Worm (Caenorhabditis elegans) whole organism, young adult: ENCODE results near the gene unc-42.

Source experiments
- B0019.2 ChIP-seq: fragments of 200-800 bp; sonication (Bioruptor generic); conservative IDR thresholded peaks from 2 replicates; pipeline ENCODE4 v1.3.6; 2022; ENCODE audit warnings: missing genetic modification reagents, missing genetic modification characterization, missing compliant biosample characterization
- B0261.1 ChIP-seq: sonication (generic microtip); optimal IDR thresholded peaks from 2 replicates; lab custom pipeline; 2016; ENCODE audit warnings: mild to moderate bottlenecking, missing genetic modification characterization, moderate library complexity, missing compliant biosample characterization
- C17E4.6 ChIP-seq: fragments of 200-800 bp; sonication (Bioruptor generic); IDR thresholded peaks from 2 replicates; pipeline ENCODE4 v1.3.6; 2022; ENCODE audit warnings: missing genetic modification reagents, missing genetic modification characterization, missing compliant biosample characterization
- F10E7.11 ChIP-seq: sonication (generic microtip); optimal IDR thresholded peaks from 2 replicates; lab custom pipeline; 2017; ENCODE audit warnings: mild to moderate bottlenecking, missing genetic modification characterization, moderate library complexity, missing compliant biosample characterization
- F23B12.7 ChIP-seq: sonication (generic microtip); optimal IDR thresholded peaks from 2 replicates; lab custom pipeline; 2017; ENCODE audit warnings: missing genetic modification characterization, mild to moderate bottlenecking, missing compliant biosample characterization, antibody characterized with exemption, moderate library complexity; ENCODE audit not compliant: insufficient read depth
- F49E8.2 ChIP-seq: sonication (generic microtip); optimal IDR thresholded peaks from 3 replicates; lab custom pipeline; 2017; ENCODE audit warnings: missing genetic modification characterization, mild to moderate bottlenecking, missing compliant biosample characterization, antibody characterized with exemption, moderate library complexity; ENCODE audit not compliant: insufficient read depth
- F52B5.7 ChIP-seq: sonication (generic microtip); optimal IDR thresholded peaks from 2 replicates; lab custom pipeline; 2016; ENCODE audit warnings: mild to moderate bottlenecking, missing genetic modification characterization, missing compliant biosample characterization
- T07F8.4 ChIP-seq: sonication (generic microtip); optimal IDR thresholded peaks from 2 replicates; lab custom pipeline; 2016; ENCODE audit warnings: mild to moderate bottlenecking, missing genetic modification characterization, moderate library complexity, missing compliant biosample characterization
- Y67H2A.10 ChIP-seq: fragments of 200-800 bp; sonication (Bioruptor generic); conservative IDR thresholded peaks from 2 replicates; pipeline ENCODE4 v1.3.6; 2022; ENCODE audit warnings: missing genetic modification reagents, missing genetic modification characterization, missing compliant biosample characterization
- ama-1 ChIP-seq, 3 experiments: fragments of 150-350 bp in 1 of 3; sonication (generic microtip) in 2 of 3; optimal IDR thresholded peaks; 2 replicates each; lab custom pipeline; 2014 to 2018; ENCODE audit warnings: missing biosample characterization in 2 of 3, missing genetic modification characterization in 2 of 3, missing genetic modification reagents in 2 of 3
- bed-2 ChIP-seq: fragments of 200-800 bp; sonication (Bioruptor generic); IDR thresholded peaks from 2 replicates; pipeline ENCODE4 v1.3.6; 2022; ENCODE audit warnings: missing genetic modification reagents, missing genetic modification characterization, missing compliant biosample characterization
- ccch-3 ChIP-seq: fragments of 200-800 bp; sonication (Bioruptor generic); optimal IDR thresholded peaks from 2 replicates; lab custom pipeline; 2018; ENCODE audit warnings: mild to moderate bottlenecking, missing genetic modification characterization, missing compliant biosample characterization
- cebp-1 ChIP-seq, 2 experiments: fragments of 200-800 bp in 1 of 2; sonication (Bioruptor generic) in 1 of 2; sonication (generic microtip) in 1 of 2; IDR thresholded peaks in 1 of 2; optimal IDR thresholded peaks in 1 of 2; 2 replicates each; pipeline versions ENCODE4 v1.3.6 to Lab custom; 2017 to 2022; ENCODE audit warnings: missing compliant biosample characterization in 2 of 2, missing genetic modification characterization in 2 of 2, mild to moderate bottlenecking in 1 of 2, missing genetic modification reagents in 1 of 2, moderate library complexity in 1 of 2
- ceh-27 ChIP-seq: fragments of 200-800 bp; sonication (Bioruptor generic); optimal IDR thresholded peaks from 2 replicates; lab custom pipeline; 2018; ENCODE audit warnings: mild to moderate bottlenecking, missing genetic modification characterization, moderate library complexity, missing compliant biosample characterization
- ceh-40 ChIP-seq: fragments of 200-800 bp; sonication (Bioruptor generic); IDR thresholded peaks from 2 replicates; pipeline ENCODE4 v1.3.6; 2022; ENCODE audit warnings: missing genetic modification characterization, missing compliant biosample characterization
- die-1 ChIP-seq: sonication (generic microtip); optimal IDR thresholded peaks from 2 replicates; lab custom pipeline; 2016; ENCODE audit warnings: missing genotype, mild to moderate bottlenecking, missing genetic modification characterization, missing compliant biosample characterization
- dpl-1 ChIP-seq: fragments of 150-350 bp; optimal IDR thresholded peaks from 2 replicates; lab custom pipeline; 2014; ENCODE audit warnings: missing biosample characterization, missing genetic modification reagents, missing genetic modification characterization
- efl-1 ChIP-seq: fragments of 150-350 bp; optimal IDR thresholded peaks from 2 replicates; lab custom pipeline; 2014; ENCODE audit warnings: missing biosample characterization, missing genetic modification reagents, missing genetic modification characterization
- egl-18 ChIP-seq: fragments of 200-800 bp; sonication (Bioruptor generic); IDR thresholded peaks from 2 replicates; pipeline ENCODE4 v1.3.6; 2022; ENCODE audit warnings: missing genetic modification reagents, missing genetic modification characterization, missing compliant biosample characterization
- egrh-3 ChIP-seq: fragments of 200-800 bp; sonication (Bioruptor generic); IDR thresholded peaks from 2 replicates; pipeline ENCODE4 v1.3.6; 2022; ENCODE audit warnings: missing genetic modification reagents, missing genetic modification characterization, missing compliant biosample characterization
- him-1 ChIP-seq: sonication (generic microtip); optimal IDR thresholded peaks from 2 replicates; lab custom pipeline; 2016; ENCODE audit warnings: missing genotype, missing genetic modification reagents, missing genetic modification characterization, missing compliant biosample characterization
- hmg-1.2 ChIP-seq: fragments of 200-800 bp; sonication (Bioruptor generic); IDR thresholded peaks from 2 replicates; pipeline ENCODE4 v1.3.6; 2022; ENCODE audit warnings: missing genetic modification reagents, missing genetic modification characterization, missing compliant biosample characterization
- let-607 ChIP-seq, 2 experiments: fragments of 200-800 bp in 1 of 2; sonication (Bioruptor generic) in 1 of 2; sonication (generic microtip) in 1 of 2; optimal IDR thresholded peaks; 2 replicates each; lab custom pipeline; 2016 to 2018; ENCODE audit warnings: mild to moderate bottlenecking in 2 of 2, missing compliant biosample characterization in 2 of 2, missing genetic modification characterization in 2 of 2, moderate library complexity in 2 of 2, missing genotype in 1 of 2
- lin-26 ChIP-seq: fragments of 200-800 bp; sonication (Bioruptor generic); IDR thresholded peaks from 2 replicates; pipeline ENCODE4 v1.3.6; 2022; ENCODE audit warnings: missing genetic modification reagents, missing genetic modification characterization, missing compliant biosample characterization
- madf-10 ChIP-seq: sonication (generic microtip); optimal IDR thresholded peaks from 2 replicates; lab custom pipeline; 2016; ENCODE audit warnings: mild to moderate bottlenecking, missing genetic modification characterization, missing compliant biosample characterization
- mel-28 ChIP-seq: sonication (generic microtip); optimal IDR thresholded peaks from 2 replicates; lab custom pipeline; 2016; ENCODE audit warnings: borderline replicate concordance, mild to moderate bottlenecking, missing genetic modification characterization, missing compliant biosample characterization
- nfya-1 ChIP-seq: sonication (generic microtip); optimal IDR thresholded peaks from 2 replicates; lab custom pipeline; 2017; ENCODE audit warnings: antibody characterized with exemption, missing compliant biosample characterization, missing genetic modification characterization, borderline replicate concordance; ENCODE audit not compliant: insufficient read depth
- nfyb-1 ChIP-seq: fragments of 200-800 bp; sonication (Bioruptor generic); IDR thresholded peaks from 2 replicates; pipeline ENCODE4 v1.3.6; 2022; ENCODE audit warnings: missing genetic modification reagents, missing genetic modification characterization, missing compliant biosample characterization
- nhr-120 ChIP-seq: fragments of 200-800 bp; sonication (Bioruptor generic); IDR thresholded peaks from 2 replicates; pipeline ENCODE4 v1.3.6; 2022; ENCODE audit warnings: missing genetic modification characterization, missing compliant biosample characterization
- nhr-179 ChIP-seq: sonication (generic microtip); optimal IDR thresholded peaks from 2 replicates; lab custom pipeline; 2016; ENCODE audit warnings: mild to moderate bottlenecking, missing genetic modification characterization, missing compliant biosample characterization
- nhr-80 ChIP-seq: sonication (generic microtip); optimal IDR thresholded peaks from 2 replicates; lab custom pipeline; 2016; ENCODE audit warnings: missing genetic modification characterization, missing compliant biosample characterization
- repo-1 ChIP-seq: sonication (generic microtip); optimal IDR thresholded peaks from 2 replicates; lab custom pipeline; 2017; ENCODE audit warnings: mild to moderate bottlenecking, missing genetic modification characterization, missing compliant biosample characterization
- sea-2 ChIP-seq: fragments of 200-800 bp; sonication (Bioruptor generic); IDR thresholded peaks from 2 replicates; pipeline ENCODE4 v1.3.6; 2022; ENCODE audit warnings: missing genetic modification characterization, missing compliant biosample characterization
- tbp1 ChIP-seq: fragments of 200-800 bp; sonication (Bioruptor generic); optimal IDR thresholded peaks from 2 replicates; lab custom pipeline; 2018; ENCODE audit warnings: mild to moderate bottlenecking, missing genetic modification characterization, missing compliant biosample characterization
- tbx-9 ChIP-seq: sonication (generic microtip); optimal IDR thresholded peaks from 2 replicates; lab custom pipeline; 2016; ENCODE audit warnings: borderline replicate concordance, missing genetic modification characterization, inconsistent platforms, missing compliant biosample characterization
- unc-130 ChIP-seq: sonication (generic microtip); optimal IDR thresholded peaks from 2 replicates; lab custom pipeline; 2016; ENCODE audit warnings: missing genetic modification reagents, missing genetic modification characterization, missing compliant biosample characterization
- xnd-1 ChIP-seq: sonication (generic microtip); optimal IDR thresholded peaks from 2 replicates; lab custom pipeline; 2016; ENCODE audit warnings: missing genotype, missing genetic modification reagents, missing genetic modification characterization, missing compliant biosample characterization
- ztf-22 ChIP-seq: fragments of 200-800 bp; sonication (Bioruptor generic); optimal IDR thresholded peaks from 2 replicates; lab custom pipeline; 2018; ENCODE audit warnings: mild to moderate bottlenecking, missing genetic modification characterization, moderate library complexity, missing compliant biosample characterization
- ztf-26 ChIP-seq: sonication (generic microtip); optimal IDR thresholded peaks from 2 replicates; lab custom pipeline; 2017; ENCODE audit warnings: missing genetic modification characterization, missing compliant biosample characterization
- ztf-3 ChIP-seq: fragments of 200-800 bp; sonication (Bioruptor generic); optimal IDR thresholded peaks from 2 replicates; lab custom pipeline; 2018; ENCODE audit warnings: mild to moderate bottlenecking, missing genetic modification characterization, missing compliant biosample characterization
- ztf-6 ChIP-seq: fragments of 200-800 bp; sonication (Bioruptor generic); IDR thresholded peaks from 2 replicates; pipeline ENCODE4 v1.3.6; 2022; ENCODE audit warnings: missing genetic modification reagents, missing genetic modification characterization, missing compliant biosample characterization

unc-42 gene

ce11 chrV:9796002-9796401 is 26.8 kb upstream of the unc-42 start:
- TF ChIP-seq B0019.2 (GFP tag; lab: Robert Waterston, UW) (no peak), ztf-26 (tag; lab: Kevin White, UChicago) (no peak), cebp-1 (GFP tag; IDR thresholded peaks at IDR 0.05; lab: Robert Waterston, UW) (no peak), cebp-1 (tag; optimal IDR thresholded peaks at IDR 0.05; lab: Kevin White, UChicago) (no peak), bed-2 (no peak)

- TF ChIP-seq nhr-80 (peak; percentile 30), let-607 (tag; optimal IDR thresholded peaks at IDR 0.05; lab: Kevin White, UChicago) (peak in 1 of 2 experiments; percentile 52), ceh-40 (GFP tag; lab: Robert Waterston, UW) (no peak)
Observed at ce11 chrV:9794997-9795396, 25.8 kb upstream of the unc-42 start.

- TF ChIP-seq T07F8.4 (tag; lab: Kevin White, UChicago): no peak
- no peak for TF ChIP-seq ama-1 (optimal IDR thresholded peaks at IDR 0.05; lab: Kevin White, UChicago)
- no peak for TF ChIP-seq ama-1 (GFP tag; optimal IDR thresholded peaks at IDR 0.05; lab: Kevin White, UChicago)
- no peak for TF ChIP-seq F23B12.7 (tag; lab: Kevin White, UChicago)
- no peak for TF ChIP-seq nfyb-1 (GFP tag; lab: Robert Waterston, UW)
- peak in 1 of 2 experiments; percentile 57 for TF ChIP-seq let-607 (tag; optimal IDR thresholded peaks at IDR 0.05; lab: Kevin White, UChicago)
- TF ChIP-seq F10E7.11: no peak
- no peak for TF ChIP-seq dpl-1 (GFP tag; lab: Kevin White, UChicago)
- TF ChIP-seq egl-18 (GFP tag; lab: Robert Waterston, UW): no peak
- TF ChIP-seq F52B5.7 (tag; lab: Kevin White, UChicago): no peak
- no peak for TF ChIP-seq egrh-3
- TF ChIP-seq nhr-120: no peak
- TF ChIP-seq unc-130 (GFP tag; lab: Kevin White, UChicago): no peak
- TF ChIP-seq hmg-1.2 (GFP tag; lab: Robert Waterston, UW): no peak
- TF ChIP-seq tbp1 (GFP tag; lab: Kevin White, UChicago): peak; percentile 8
- no peak for TF ChIP-seq cebp-1 (GFP tag; IDR thresholded peaks at IDR 0.05; lab: Robert Waterston, UW)
- no peak for TF ChIP-seq cebp-1 (tag; optimal IDR thresholded peaks at IDR 0.05; lab: Kevin White, UChicago)
- no peak for TF ChIP-seq die-1 (tag; lab: Kevin White, UChicago)
- no peak for TF ChIP-seq efl-1 (GFP tag; lab: Kevin White, UChicago)
- no peak for TF ChIP-seq Y67H2A.10
- TF ChIP-seq ccch-3: no peak
- TF ChIP-seq repo-1 (tag; lab: Kevin White, UChicago): no peak
- TF ChIP-seq nhr-80: peak; percentile 68
- TF ChIP-seq xnd-1 (tag; lab: Kevin White, UChicago): no peak
- no peak for TF ChIP-seq lin-26
- TF ChIP-seq ztf-3 (GFP tag; lab: Kevin White, UChicago): no peak
Observed at ce11 chrV:9791332-9791731, 22.1 kb upstream of the unc-42 start, which contains the start of gene lipl-2. Gene lipl-2, plus strand, starts transcription at chrV:9791567.

ce11 chrV:9789657-9790261 is 20.6 kb upstream of the unc-42 start, which contains the start of gene ztf-7:
Gene ztf-7, minus strand, starts transcription at chrV:9789707.
- TF ChIP-seq him-1 (tag; lab: Kevin White, UChicago) (no peak), nfyb-1 (GFP tag; lab: Robert Waterston, UW) (peak; percentile 96), madf-10 (tag; lab: Kevin White, UChicago) (peak; percentile 89), nhr-179 (tag; lab: Kevin White, UChicago) (no peak), B0019.2 (GFP tag; lab: Robert Waterston, UW) (no peak), F49E8.2 (peak; percentile 3), nhr-120 (no peak), tbx-9 (tag; lab: Kevin White, UChicago) (no peak), ceh-27 (GFP tag; lab: Kevin White, UChicago) (peak; percentile 97), ztf-6 (0 out of 2 replicates have a peak, but pooled peaks have one; percentile 42), ztf-22 (peak; percentile 95), C17E4.6 (GFP tag; lab: Robert Waterston, UW) (peak; percentile 54; the same call in 1 of the 2 replicates), die-1 (tag; lab: Kevin White, UChicago) (no peak), sea-2 (GFP tag; lab: Robert Waterston, UW) (peak; percentile 70; the same call in 1 of the 2 replicates), lin-26 (no peak), repo-1 (tag; lab: Kevin White, UChicago) (peak; percentile 96), mel-28 (no peak), B0261.1 (tag; lab: Kevin White, UChicago) (peak; percentile 12), nfya-1 (tag; lab: Kevin White, UChicago) (no peak), F52B5.7 (tag; lab: Kevin White, UChicago) (peak; percentile 31)
